Fruit fly (Drosophila melanogaster): ENCODE results near the gene Taf3.

dm6 chr4:501479-501993 is 34.9 kb upstream of the Taf3 start, which contains the start of gene zfh2:
- no peak for TF ChIP-seq lov (optimal IDR thresholded peaks at IDR 0.05)
- 0 out of 3 replicates have a peak, but pooled peaks have one; percentile 39 for TF ChIP-seq lov (GFP tag; IDR thresholded peaks at IDR 0.05)
- peak; percentile 41; the same call in 1 of the 3 replicates for TF ChIP-seq otp (GFP tag; IDR thresholded peaks at IDR 0.05)
- TF ChIP-seq Ptx1 (GFP tag; IDR thresholded peaks at IDR 0.05): no peak
- peak; percentile 18 for TF ChIP-seq CG1792 (GFP tag; optimal IDR thresholded peaks at IDR 0.05)
- peak; percentile 54 for TF ChIP-seq oc (tag; optimal IDR thresholded peaks at IDR 0.05)
- peak; percentile 87 for TF ChIP-seq CG2199 (GFP tag; IDR thresholded peaks at IDR 0.05)
- no peak for TF ChIP-seq Tbp (GFP tag; optimal IDR thresholded peaks at IDR 0.05)
- peak; percentile 96 for TF ChIP-seq CG7745 (tag; optimal IDR thresholded peaks at IDR 0.05)
